Worm (Caenorhabditis elegans): ENCODE results near the gene pbo-4.

The pbo-4 gene

ce11 chrX:10990159-10990854 is 36.4 kb downstream of the pbo-4 start:
- no peak for TF ChIP-seq hlh-1 (tag; optimal IDR thresholded peaks at IDR 0.05)
- no peak for TF ChIP-seq flh-1 (GFP tag; optimal IDR thresholded peaks at IDR 0.05)
- no peak for TF ChIP-seq ceh-83 (GFP tag; optimal IDR thresholded peaks at IDR 0.05)
- TF ChIP-seq cnd-1 (tag; optimal IDR thresholded peaks at IDR 0.05): peak; percentile 28
- TF ChIP-seq blmp-1 (tag; optimal IDR thresholded peaks at IDR 0.05): no peak
- no peak for TF ChIP-seq nhr-12 (tag; optimal IDR thresholded peaks at IDR 0.05)
- no peak for TF ChIP-seq zip-8 (tag; optimal IDR thresholded peaks at IDR 0.05)
- peak; percentile 96 for TF ChIP-seq nhr-2 (tag; optimal IDR thresholded peaks at IDR 0.05)
- TF ChIP-seq snpc-4 (tag; optimal IDR thresholded peaks at IDR 0.05): no peak
- TF ChIP-seq ham-2 (GFP tag; optimal IDR thresholded peaks at IDR 0.05): peak; percentile 84
- no peak for TF ChIP-seq mep-1 (tag; optimal IDR thresholded peaks at IDR 0.05)
- TF ChIP-seq M03D4.4 (tag; optimal IDR thresholded peaks at IDR 0.05): peak; percentile 24
- TF ChIP-seq drap-1 (GFP tag; optimal IDR thresholded peaks at IDR 0.05): no peak
- no peak for TF ChIP-seq unc-120 (tag; optimal IDR thresholded peaks at IDR 0.05; ENCODE audit: poor library complexity, severe bottlenecking)
- TF ChIP-seq ceh-39 (tag; optimal IDR thresholded peaks at IDR 0.05): no peak
- TF ChIP-seq unc-39 (tag; optimal IDR thresholded peaks at IDR 0.05): no peak
- peak; percentile 23 for TF ChIP-seq ceh-43 (GFP tag; optimal IDR thresholded peaks at IDR 0.05)
- peak; percentile 15 for TF ChIP-seq pha-4 (tag; optimal IDR thresholded peaks at IDR 0.05)
- no peak for TF ChIP-seq lsy-2 (tag; optimal IDR thresholded peaks at IDR 0.05)
- no peak for TF ChIP-seq mab-5 (tag; optimal IDR thresholded peaks at IDR 0.05)
- peak; percentile 3 for TF ChIP-seq elt-1 (tag; optimal IDR thresholded peaks at IDR 0.05; ENCODE audit: borderline replicate concordance, insufficient read depth)
- TF ChIP-seq nhr-76 (tag; optimal IDR thresholded peaks at IDR 0.05): no peak
- TF ChIP-seq ces-1 (GFP tag; optimal IDR thresholded peaks at IDR 0.05): no peak
- TF ChIP-seq sem-2 (GFP tag; optimal IDR thresholded peaks at IDR 0.05): no peak
- TF ChIP-seq nhr-237 (tag; optimal IDR thresholded peaks at IDR 0.05): no peak
- no peak for TF ChIP-seq lin-32 (GFP tag; optimal IDR thresholded peaks at IDR 0.05)
- peak; percentile 25 for TF ChIP-seq elt-3 (tag; optimal IDR thresholded peaks at IDR 0.05)
- TF ChIP-seq nhr-28 (tag; optimal IDR thresholded peaks at IDR 0.05): no peak
- TF ChIP-seq bed-3 (GFP tag; optimal IDR thresholded peaks at IDR 0.05): no peak
- TF ChIP-seq ztf-11 (tag; optimal IDR thresholded peaks at IDR 0.05): no peak
- peak; percentile 61 for TF ChIP-seq sptf-1 (tag; optimal IDR thresholded peaks at IDR 0.05)
- peak; percentile 75 for TF ChIP-seq mls-2 (tag; optimal IDR thresholded peaks at IDR 0.05)
- no peak for TF ChIP-seq tbx-8 (GFP tag; optimal IDR thresholded peaks at IDR 0.05)
- TF ChIP-seq unc-62 (GFP tag; optimal IDR thresholded peaks at IDR 0.05): peak; percentile 8
- no peak for TF ChIP-seq lin-13 (tag; optimal IDR thresholded peaks at IDR 0.05)

- TF ChIP-seq mls-2 (tag; optimal IDR thresholded peaks at IDR 0.05): peak; percentile 63
- no peak for TF ChIP-seq mab-5 (tag; optimal IDR thresholded peaks at IDR 0.05)
Measured at ce11 chrX:10990855-10991176, 36.9 kb downstream of the pbo-4 start.

- TF ChIP-seq nhr-237 (tag; optimal IDR thresholded peaks at IDR 0.05): no peak
- TF ChIP-seq elt-1 (tag; optimal IDR thresholded peaks at IDR 0.05; ENCODE audit: borderline replicate concordance, insufficient read depth): peak; percentile 63
- peak; percentile 38 for TF ChIP-seq cnd-1 (tag; optimal IDR thresholded peaks at IDR 0.05)
- TF ChIP-seq nhr-2 (tag; optimal IDR thresholded peaks at IDR 0.05): peak; percentile 92
- TF ChIP-seq snpc-4 (tag; optimal IDR thresholded peaks at IDR 0.05): no peak
Measured at ce11 chrX:10991352-10992172, 37.6 kb downstream of the pbo-4 start.

ce11 chrX:10992177-10992576 is 38.2 kb downstream of the pbo-4 start, which contains the start of gene ver-3:
TSS of gene ver-3 (plus strand) at chrX:10992477.
- TF ChIP-seq unc-39 (tag; optimal IDR thresholded peaks at IDR 0.05): no peak

Measured in whole organism, mixed stage, embryonic.